Worm (Caenorhabditis elegans): ENCODE results near the gene irld-48.

The irld-48 gene

DNA sequence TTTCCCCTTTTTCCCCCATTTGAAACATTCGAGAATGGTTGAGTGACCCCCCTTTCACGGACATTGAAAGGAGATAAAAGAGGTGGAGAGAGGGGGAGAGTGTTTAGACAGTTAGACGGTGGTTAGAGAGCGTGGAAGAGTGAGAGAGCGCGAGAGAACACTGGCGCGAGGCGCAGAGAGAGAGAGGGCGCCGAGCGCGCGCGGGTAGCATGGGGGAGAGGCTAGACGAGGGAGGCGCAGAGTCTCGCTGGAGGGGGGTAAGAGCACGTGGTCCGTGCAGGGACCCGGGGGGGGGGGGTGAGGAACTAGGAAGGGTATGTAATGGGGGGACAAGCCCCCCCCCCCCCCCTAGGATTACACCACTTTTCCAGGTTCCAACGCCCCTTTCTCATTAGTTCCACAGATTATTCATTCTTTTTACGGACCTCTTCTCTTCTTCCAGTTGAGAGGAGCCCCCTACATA lies 18.1 kb downstream of the irld-48 start (continued):
- TF ChIP-seq rec-8 (tag; optimal IDR thresholded peaks at IDR 0.05) (no peak), ztf-6 (GFP tag; IDR thresholded peaks at IDR 0.05) (peak; percentile 58; the same call in 1 of the 2 replicates), nfyb-1 (GFP tag; IDR thresholded peaks at IDR 0.05) (peak; percentile 97), chd-7 (tag; optimal IDR thresholded peaks at IDR 0.05) (peak; percentile 99), F55B11.4 (tag; optimal IDR thresholded peaks at IDR 0.05; ENCODE audit: borderline replicate concordance, insufficient read depth) (no peak), Y53G8AR.9 (GFP tag; conservative IDR thresholded peaks at IDR 0.05) (peak; percentile 85), dpff-1 (tag; optimal IDR thresholded peaks at IDR 0.05) (peak; percentile 87), hmg-1.2 (GFP tag; IDR thresholded peaks at IDR 0.05) (peak; percentile 99), bed-1 (GFP tag; IDR thresholded peaks at IDR 0.05) (no peak), zfh-2 (GFP tag; conservative IDR thresholded peaks at IDR 0.05) (peak; percentile 100), tlf-1 (GFP tag; optimal IDR thresholded peaks at IDR 0.05) (peak; percentile 75), hlh-26 (GFP tag; conservative IDR thresholded peaks at IDR 0.05) (no peak), let-607 (tag; optimal IDR thresholded peaks at IDR 0.05) (peak in 1 of 2 experiments; percentile 9), madf-8 (GFP tag; conservative IDR thresholded peaks at IDR 0.05) (no peak), B0019.2 (GFP tag; conservative IDR thresholded peaks at IDR 0.05) (no peak), B0336.3 (GFP tag; IDR thresholded peaks at IDR 0.05) (peak; percentile 97), ets-4 (GFP tag; optimal IDR thresholded peaks at IDR 0.05) (peak; percentile 43), aptf-2 (GFP tag; conservative IDR thresholded peaks at IDR 0.05) (0 out of 2 replicates have a peak, but pooled peaks have one; percentile 50), fkh-3 (tag; optimal IDR thresholded peaks at IDR 0.05) (no peak), ceh-40 (GFP tag; IDR thresholded peaks at IDR 0.05) (no peak), C06A6.2 (GFP tag; conservative IDR thresholded peaks at IDR 0.05) (peak; percentile 95), lag-1 (GFP tag; IDR thresholded peaks at IDR 0.05) (peak; percentile 87), T26A5.8 (tag; optimal IDR thresholded peaks at IDR 0.05) (no peak), Y53F4B.3 (GFP tag; IDR thresholded peaks at IDR 0.05) (no peak), K12H6.12 (tag; optimal IDR thresholded peaks at IDR 0.05) (peak; percentile 93), lin-26 (GFP tag; IDR thresholded peaks at IDR 0.05) (peak; percentile 75), ZK185.1 (tag; optimal IDR thresholded peaks at IDR 0.05; ENCODE audit: poor library complexity, severe bottlenecking) (peak; percentile 68), cebp-1 (GFP tag; IDR thresholded peaks at IDR 0.05) (peak; percentile 64; the same call in 1 of the 2 replicates), cebp-1 (tag; optimal IDR thresholded peaks at IDR 0.05) (peak; percentile 92), ama-1 (optimal IDR thresholded peaks at IDR 0.05) (no peak), ama-1 (GFP tag; optimal IDR thresholded peaks at IDR 0.05) (no peak), hlh-12 (tag; optimal IDR thresholded peaks at IDR 0.05) (no peak), F57A8.1 (GFP tag; optimal IDR thresholded peaks at IDR 0.05) (no peak), pha-4 (tag; optimal IDR thresholded peaks at IDR 0.05) (peak; percentile 88), repo-1 (tag; optimal IDR thresholded peaks at IDR 0.05) (peak; percentile 91), mxl-1 (tag; optimal IDR thresholded peaks at IDR 0.05) (no peak), ztf-18 (tag; optimal IDR thresholded peaks at IDR 0.05) (no peak), snpc-1.1 (tag; optimal IDR thresholded peaks at IDR 0.05; ENCODE audit: insufficient read depth) (no peak), lsy-27 (tag; optimal IDR thresholded peaks at IDR 0.05; ENCODE audit: borderline replicate concordance, insufficient read depth) (no peak), pbrm-1 (GFP tag; IDR thresholded peaks at IDR 0.05) (peak; percentile 97), nhr-179 (tag; optimal IDR thresholded peaks at IDR 0.05) (no peak), rpc-1 (optimal IDR thresholded peaks at IDR 0.05) (no peak), rpc-1 (tag; optimal IDR thresholded peaks at IDR 0.05) (no peak), lir-1 (GFP tag; conservative IDR thresholded peaks at IDR 0.05) (no peak), sea-2 (GFP tag; IDR thresholded peaks at IDR 0.05) (peak; percentile 79; the same call in 1 of the 2 replicates), egl-44 (GFP tag; IDR thresholded peaks at IDR 0.05) (peak; percentile 95), dpl-1 (GFP tag; optimal IDR thresholded peaks at IDR 0.05) (peak; percentile 1), madf-6 (GFP tag; IDR thresholded peaks at IDR 0.05) (peak; percentile 47; the same call in 1 of the 2 replicates), Y56A3A.18 (GFP tag; IDR thresholded peaks at IDR 0.05) (peak; percentile 44; the same call in 1 of the 2 replicates)
